Fruit fly (Drosophila melanogaster) whole organism, wandering third instar larva: ENCODE measurements around the gene CG14868.
A peak's percentile ranks its signal among the peaks of the same experiment; 100 is the strongest.

Experiments used
- CG9705 ChIP-seq: fragments of 200-800 bp; sonication (Bioruptor generic); optimal IDR thresholded peaks from 2 replicates; lab custom pipeline; 2018; ENCODE audit warnings: missing biosample characterization, mild to moderate bottlenecking, missing genetic modification characterization
- GATAd ChIP-seq: sonication (Bioruptor generic); optimal IDR thresholded peaks from 2 replicates; lab custom pipeline; 2016; ENCODE audit warnings: missing biosample characterization, missing genetic modification characterization
- Hnf4 ChIP-seq: fragments of 200-800 bp; sonication (Bioruptor generic); optimal IDR thresholded peaks from 2 replicates; lab custom pipeline; 2016; ENCODE audit warnings: missing biosample characterization, mild to moderate bottlenecking, missing genetic modification characterization
- Mio ChIP-seq: sonication (Bioruptor generic); optimal IDR thresholded peaks from 2 replicates; lab custom pipeline; 2016; ENCODE audit warnings: missing biosample characterization, missing genetic modification characterization
- OdsH ChIP-seq: fragments of 200-800 bp; sonication (Bioruptor generic); optimal IDR thresholded peaks from 2 replicates; lab custom pipeline; 2016; ENCODE audit warnings: missing biosample characterization, mild to moderate bottlenecking, missing genetic modification characterization
- Sp1 ChIP-seq: fragments of 200-800 bp; sonication (Bioruptor generic); optimal IDR thresholded peaks from 3 replicates; lab custom pipeline; 2019; ENCODE audit warnings: missing biosample characterization, mild to moderate bottlenecking, missing genetic modification characterization, moderate library complexity
- br ChIP-seq: fragments of 200-800 bp; sonication (Bioruptor generic); optimal IDR thresholded peaks from 2 replicates; lab custom pipeline; 2016; ENCODE audit warnings: missing biosample characterization, missing genetic modification characterization
- dsf ChIP-seq: sonication (Bioruptor generic); optimal IDR thresholded peaks from 2 replicates; lab custom pipeline; 2016; ENCODE audit warnings: missing biosample characterization, missing genetic modification characterization, borderline replicate concordance
- fru ChIP-seq: fragments of 200-800 bp; sonication (Bioruptor generic); optimal IDR thresholded peaks from 3 replicates; lab custom pipeline; 2016; ENCODE audit warnings: missing biosample characterization, mild to moderate bottlenecking, missing genetic modification characterization
- h ChIP-seq: fragments of 200-800 bp; sonication (Bioruptor generic); optimal IDR thresholded peaks from 3 replicates; lab custom pipeline; 2016; ENCODE audit warnings: missing biosample characterization, mild to moderate bottlenecking, missing genetic modification characterization
- jim ChIP-seq: fragments of 175-275, 200-325 bp; sonication (Bioruptor generic); optimal IDR thresholded peaks from 2 replicates; lab custom pipeline; 2016; ENCODE audit warnings: missing biosample characterization, mild to moderate bottlenecking, missing genetic modification characterization
- tai ChIP-seq: sonication (Bioruptor generic); optimal IDR thresholded peaks from 2 replicates; lab custom pipeline; 2016; ENCODE audit warnings: missing biosample characterization, missing genetic modification characterization
- woc ChIP-seq: sonication (Bioruptor generic); optimal IDR thresholded peaks from 2 replicates; lab custom pipeline; 2016; ENCODE audit warnings: missing biosample characterization, mild to moderate bottlenecking, missing genetic modification characterization

DNA sequence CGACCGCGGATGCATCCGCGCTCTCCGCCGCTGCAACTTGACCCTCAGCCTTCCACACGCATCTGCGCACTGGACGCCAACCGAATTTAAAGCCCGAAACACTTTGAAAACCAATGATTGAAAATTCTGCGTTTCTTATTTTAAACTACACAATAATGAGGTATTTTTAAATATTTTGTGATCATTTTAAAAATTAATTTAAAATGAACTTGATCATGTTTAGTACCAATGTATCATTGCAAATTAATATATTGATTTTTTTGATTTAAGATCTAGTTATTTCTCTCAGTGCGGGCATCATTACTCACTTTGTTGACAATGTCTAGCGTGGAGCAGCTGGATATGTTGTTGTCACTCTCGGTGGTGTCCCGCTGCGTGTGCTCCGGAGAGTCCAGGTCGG, 2.9 kb downstream of the CG14868 start:
- TF ChIP-seq woc (no peak), Mio (GFP tag; lab: Kevin White, UChicago) (no peak), jim (GFP tag; lab: Kevin White, UChicago) (no peak), tai (GFP tag; lab: Kevin White, UChicago) (no peak), dsf (GFP tag; lab: Kevin White, UChicago) (no peak), GATAd (GFP tag; lab: Kevin White, UChicago) (no peak), Sp1 (GFP tag; lab: Kevin White, UChicago) (peak; percentile 44), CG9705 (GFP tag; lab: Kevin White, UChicago) (no peak), OdsH (GFP tag; lab: Kevin White, UChicago) (peak; percentile 8), Hnf4 (no peak), fru (GFP tag; lab: Kevin White, UChicago) (no peak), h (GFP tag; lab: Kevin White, UChicago) (no peak), br (GFP tag; lab: Kevin White, UChicago) (no peak)
